Fruit fly (Drosophila melanogaster) whole organism, larva: ENCODE results near the gene CG45072.

Source experiments
- noc ChIP-seq: fragments of 200-800 bp; sonication (Bioruptor generic); optimal IDR thresholded peaks from 3 replicates; lab custom pipeline; 2019; ENCODE audit warnings: missing biosample characterization, mild to moderate bottlenecking, missing genetic modification characterization, moderate library complexity

Gene CG45072

DNA sequence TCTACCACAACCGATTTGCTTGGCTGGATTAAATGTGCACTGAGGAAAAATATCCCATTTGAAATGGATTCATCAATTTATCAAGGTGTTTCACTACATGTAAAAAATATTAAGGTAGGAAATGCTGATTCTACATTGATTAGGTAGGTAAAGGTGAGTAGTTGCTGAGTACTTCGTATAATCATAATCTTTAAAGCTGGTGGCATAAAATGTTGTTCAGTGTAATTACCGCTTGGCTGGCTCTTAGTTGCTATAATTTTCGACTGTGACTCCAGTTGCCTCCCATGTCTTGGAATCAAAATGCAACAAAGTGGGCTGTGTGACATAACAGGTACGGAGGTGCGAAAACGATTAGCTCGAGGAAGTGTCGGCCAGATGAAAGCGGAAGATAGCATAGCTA is at the start of gene CG45072:
CG45072 (minus strand) TSS at position 101 of the 400 bp plus-strand sequence.
- TF ChIP-seq noc (tag; lab: Kevin White, UChicago): no peak

dm6 chr3R:30170671-30171667 is 47.9 kb upstream of the CG45072 start, which contains the start of gene Rsod:
Rsod (minus strand) TSS chr3R:30171207.
- TF ChIP-seq noc (tag; lab: Kevin White, UChicago): no peak

DNA sequence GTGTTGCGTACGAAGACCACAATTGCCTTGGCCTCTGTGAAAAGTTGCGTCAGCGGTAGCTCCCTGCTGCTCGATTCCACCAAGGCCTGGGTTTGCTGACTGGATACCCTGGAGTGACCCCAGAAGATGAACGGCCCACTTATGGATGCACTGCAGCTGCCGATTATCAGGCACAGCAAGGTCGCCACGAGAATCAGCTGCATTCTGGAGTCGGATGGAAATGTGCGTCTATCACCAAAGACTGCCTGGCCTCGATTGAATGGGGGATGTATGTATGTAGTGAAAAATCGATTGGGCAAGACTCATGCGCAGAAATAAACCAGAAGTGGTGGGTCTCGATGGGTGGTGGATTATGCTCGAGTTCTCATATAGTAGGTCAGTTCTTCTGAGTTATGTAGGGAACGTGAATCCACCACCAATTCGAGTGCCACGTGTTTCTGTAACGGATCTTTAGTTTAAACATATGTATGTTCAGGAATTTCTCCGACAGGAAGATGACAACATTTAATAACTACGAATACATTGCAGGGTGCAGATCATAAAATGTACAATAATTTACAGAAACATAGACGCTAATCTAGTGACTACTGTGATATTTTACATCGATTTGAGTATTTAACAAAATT is 43.2 kb upstream of the CG45072 start, which contains the start of gene VhaAC45RP:
VhaAC45RP (minus strand) TSS at position 261 of the 626 bp plus-strand sequence.
- no peak for TF ChIP-seq noc (tag; lab: Kevin White, UChicago)

- no peak for TF ChIP-seq noc (tag; lab: Kevin White, UChicago)
Measured at dm6 chr3R:30164162-30164561, 41.1 kb upstream of the CG45072 start.

DNA sequence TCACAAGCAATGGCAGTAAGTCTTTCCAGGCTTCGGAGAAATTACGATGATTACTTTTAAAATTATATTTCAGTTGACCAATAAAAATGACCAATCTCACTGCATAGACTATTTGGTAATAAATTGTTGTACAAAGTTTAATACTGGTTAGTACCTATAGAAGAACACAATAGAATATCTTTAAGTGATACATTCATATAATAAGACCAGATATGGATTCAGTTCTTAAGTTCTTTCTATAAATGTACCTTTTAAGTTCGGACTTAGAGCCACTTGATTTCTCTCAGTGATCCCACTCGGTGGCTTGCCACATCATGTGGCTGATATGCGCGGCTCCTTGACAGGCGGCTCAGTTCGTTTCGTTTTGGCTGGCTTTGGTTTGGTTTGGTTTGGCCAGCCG is 40.2 kb upstream of the CG45072 start:
- no peak for TF ChIP-seq noc (tag; lab: Kevin White, UChicago)

DNA sequence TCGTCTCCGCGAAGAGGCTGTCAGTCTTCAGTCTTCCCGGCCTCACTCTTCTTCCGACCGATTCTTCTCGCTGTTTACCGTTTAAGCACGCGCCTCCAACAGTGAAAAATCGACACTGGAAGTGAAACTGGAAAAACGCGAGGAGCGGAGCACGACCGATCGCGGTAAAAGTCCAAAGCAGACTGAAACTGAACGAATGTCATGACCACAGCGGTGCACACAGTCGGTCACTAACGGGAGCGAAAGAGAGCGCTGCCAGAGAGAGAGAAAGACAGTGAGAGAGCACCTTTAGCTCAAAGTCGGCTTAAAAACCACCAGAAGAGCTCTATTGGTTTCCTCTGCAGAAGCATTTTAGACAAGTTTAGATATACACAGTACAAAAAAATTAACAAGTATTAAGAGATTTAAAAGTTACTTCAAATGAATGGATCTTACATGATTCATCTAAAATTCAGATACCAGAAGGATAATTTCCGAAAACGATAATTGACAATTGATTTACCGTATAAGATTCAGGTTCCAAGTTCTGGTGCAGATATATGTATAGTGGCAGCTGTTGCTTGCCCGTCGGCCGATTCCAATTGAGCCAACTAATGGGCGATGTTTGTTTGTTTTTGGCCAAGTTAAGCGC is 37.4 kb upstream of the CG45072 start, which contains the start of gene CG11498:
CG11498 (minus strand) TSS at position 162 of the 631 bp plus-strand sequence.
- TF ChIP-seq noc (tag; lab: Kevin White, UChicago): no peak

- TF ChIP-seq noc (tag; lab: Kevin White, UChicago): no peak
Measured at dm6 chr3R:30153864-30154263, 30.8 kb upstream of the CG45072 start.

dm6 chr3R:30151300-30152109 is 28.4 kb upstream of the CG45072 start, which contains the start of gene CG15529:
CG15529 (plus strand) TSS chr3R:30152059.
- no peak for TF ChIP-seq noc (tag; lab: Kevin White, UChicago)

dm6 chr3R:30150602-30151001 is 27.5 kb upstream of the CG45072 start:
- no peak for TF ChIP-seq noc (tag; lab: Kevin White, UChicago)

DNA sequence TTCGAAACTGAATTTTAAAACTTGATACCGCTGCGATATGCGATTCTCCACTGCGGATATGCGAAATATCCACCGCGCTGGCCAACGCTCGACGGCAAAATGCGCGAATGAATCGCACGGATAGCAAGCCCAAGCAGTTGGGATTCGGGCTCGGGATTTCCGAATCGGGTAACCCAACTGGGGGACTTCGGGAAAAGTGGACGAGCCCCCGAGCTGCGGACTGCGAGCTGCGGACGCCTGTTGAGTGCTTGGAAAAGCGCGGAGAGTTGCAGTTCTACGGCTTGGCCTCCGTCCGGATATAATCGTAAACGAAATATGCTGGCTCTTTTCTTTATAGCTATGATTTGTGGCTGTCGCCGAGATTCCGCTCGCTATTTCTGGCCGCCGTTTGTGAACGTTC is 26.4 kb upstream of the CG45072 start, which contains the start of gene AdoR:
AdoR (minus strand) TSS at position 101 of the 400 bp plus-strand sequence.
- TF ChIP-seq noc (tag; lab: Kevin White, UChicago): no peak

dm6 chr3R:30134063-30135047 is 11.3 kb upstream of the CG45072 start, which contains the start of gene Tpi:
Tpi (minus strand) TSS chr3R:30134599.
- TF ChIP-seq noc (tag; lab: Kevin White, UChicago): peak; percentile 1

DNA sequence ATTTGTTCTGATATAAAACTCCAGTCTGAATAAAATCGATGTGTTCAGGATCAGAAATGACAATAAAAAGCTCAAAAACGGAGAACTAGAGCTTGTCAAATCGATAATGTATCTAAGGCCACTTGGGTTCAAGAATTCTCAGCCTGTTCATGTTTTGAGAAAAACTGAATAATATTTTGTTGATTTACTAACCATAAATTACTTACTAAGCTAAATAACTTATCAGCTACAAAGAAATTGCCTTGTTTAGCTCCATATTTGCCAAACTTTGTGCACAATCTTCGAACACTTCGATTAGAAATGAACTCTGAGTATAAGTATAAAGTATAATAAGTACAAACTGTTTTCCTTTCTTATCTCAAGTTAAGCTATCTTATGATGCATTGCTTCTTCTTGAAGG is 9.2 kb upstream of the CG45072 start, which contains the start of gene CG31029:
CG31029 (minus strand) TSS at position 101 of the 400 bp plus-strand sequence.
- no peak for TF ChIP-seq noc (tag; lab: Kevin White, UChicago)

dm6 chr3R:30129019-30129418 is 6.0 kb upstream of the CG45072 start, which contains the start of gene Ppi1:
Ppi1 (minus strand) TSS chr3R:30129119.
- TF ChIP-seq noc (tag; lab: Kevin White, UChicago): no peak
